Fruit fly (Drosophila melanogaster) whole organism, prepupa: ENCODE measurements around the gene CG17440.

Source experiments
- Blimp-1 ChIP-seq: fragments of 200-800 bp; sonication (Bioruptor generic); optimal IDR thresholded peaks from 3 replicates; lab custom pipeline; 2017; ENCODE audit warnings: missing biosample characterization, missing genetic modification characterization, mild to moderate bottlenecking, moderate library complexity, missing genetic modification reagents
- CG10631 ChIP-seq: fragments of 200-800 bp; sonication (Bioruptor generic); optimal IDR thresholded peaks from 2 replicates; lab custom pipeline; 2016; ENCODE audit warnings: missing biosample characterization, missing genetic modification characterization
- CG10669 ChIP-seq: fragments of 200-800 bp; sonication (Bioruptor generic); optimal IDR thresholded peaks from 3 replicates; lab custom pipeline; 2018; ENCODE audit warnings: missing biosample characterization, mild to moderate bottlenecking, missing genetic modification characterization, moderate library complexity
- CG11294 ChIP-seq: fragments of 200-800 bp; sonication (Bioruptor generic); IDR thresholded peaks from 2 replicates; pipeline ENCODE4 v1.3.6; 2022; ENCODE audit warnings: missing biosample characterization, missing genetic modification characterization
- CG11762 ChIP-seq: fragments of 200-800 bp; sonication (Bioruptor generic); optimal IDR thresholded peaks from 3 replicates; lab custom pipeline; 2016; ENCODE audit warnings: missing biosample characterization, missing genetic modification characterization; ENCODE audit not compliant: insufficient read depth
- CG11902 ChIP-seq: fragments of 200-800 bp; sonication (Bioruptor generic); optimal IDR thresholded peaks from 3 replicates; lab custom pipeline; 2016; ENCODE audit warnings: missing biosample characterization, missing genetic modification characterization
- CG15336 ChIP-seq: fragments of 200-800 bp; sonication (Bioruptor generic); IDR thresholded peaks from 2 replicates; pipeline ENCODE4 v1.3.6; 2022; ENCODE audit warnings: missing biosample characterization, missing genetic modification characterization
- CG16779 ChIP-seq: fragments of 200-800 bp; sonication (Bioruptor generic); optimal IDR thresholded peaks from 3 replicates; lab custom pipeline; 2017; ENCODE audit warnings: missing biosample characterization, mild to moderate bottlenecking, missing genetic modification characterization
- CG32006 ChIP-seq: fragments of 200-800 bp; sonication (Bioruptor generic); optimal IDR thresholded peaks from 3 replicates; lab custom pipeline; 2017; ENCODE audit warnings: missing biosample characterization, mild to moderate bottlenecking, missing genetic modification characterization
- CG34406 ChIP-seq: fragments of 200-800 bp; sonication (Bioruptor generic); optimal IDR thresholded peaks from 3 replicates; lab custom pipeline; 2016; ENCODE audit warnings: missing biosample characterization, missing genetic modification characterization
- CG3919 ChIP-seq: fragments of 200-800 bp; sonication (Bioruptor generic); optimal IDR thresholded peaks from 3 replicates; lab custom pipeline; 2016; ENCODE audit warnings: missing biosample characterization, missing genetic modification characterization
- CG4318 ChIP-seq: fragments of 200-800 bp; sonication (Bioruptor generic); optimal IDR thresholded peaks from 3 replicates; lab custom pipeline; 2017; ENCODE audit warnings: missing biosample characterization, mild to moderate bottlenecking, missing genetic modification characterization
- CG6163 ChIP-seq: fragments of 200-800 bp; sonication (Bioruptor generic); IDR thresholded peaks from 3 replicates; pipeline ENCODE4 v1.3.6; 2022; ENCODE audit warnings: missing biosample characterization, missing genetic modification characterization
- CG6792 ChIP-seq: fragments of 200-800 bp; sonication (Bioruptor generic); optimal IDR thresholded peaks from 3 replicates; lab custom pipeline; 2016; ENCODE audit warnings: missing biosample characterization, missing genetic modification characterization
- CG6808 ChIP-seq: fragments of 200-800 bp; sonication (Bioruptor generic); optimal IDR thresholded peaks from 3 replicates; lab custom pipeline; 2017; ENCODE audit warnings: missing biosample characterization, missing genetic modification characterization, mild to moderate bottlenecking, moderate library complexity, missing genetic modification reagents
- CG6854 ChIP-seq: fragments of 200-800 bp; sonication (Bioruptor generic); optimal IDR thresholded peaks from 2 replicates; lab custom pipeline; 2017; ENCODE audit warnings: missing biosample characterization, mild to moderate bottlenecking, missing genetic modification characterization
- CG7368 ChIP-seq: fragments of 200-800 bp; sonication (Bioruptor generic); optimal IDR thresholded peaks from 3 replicates; lab custom pipeline; 2016; ENCODE audit warnings: missing biosample characterization, missing genetic modification characterization
- CG8119 ChIP-seq: fragments of 200-800 bp; sonication (Bioruptor generic); IDR thresholded peaks from 3 replicates; pipeline ENCODE4 v1.3.6; 2022; ENCODE audit warnings: missing biosample characterization, missing genetic modification characterization
- CG8319 ChIP-seq: fragments of 200-800 bp; sonication (Bioruptor generic); optimal IDR thresholded peaks from 3 replicates; lab custom pipeline; 2016; ENCODE audit warnings: missing biosample characterization, missing genetic modification characterization
- CG8632 ChIP-seq: fragments of 200-800 bp; sonication (Bioruptor generic); optimal IDR thresholded peaks from 3 replicates; lab custom pipeline; 2016; ENCODE audit warnings: missing biosample characterization, missing genetic modification characterization
- CG9139 ChIP-seq: fragments of 200-800 bp; sonication (Bioruptor generic); optimal IDR thresholded peaks from 3 replicates; lab custom pipeline; 2017; ENCODE audit warnings: missing biosample characterization, mild to moderate bottlenecking, missing genetic modification characterization
- Eip75B ChIP-seq: fragments of 200-800 bp; sonication (Bioruptor generic); optimal IDR thresholded peaks from 3 replicates; lab custom pipeline; 2016; ENCODE audit warnings: missing biosample characterization, missing genetic modification characterization
- Eip78C ChIP-seq: fragments of 200-800 bp; sonication (Bioruptor generic); peaks from one replicate; lab custom pipeline; 2016; ENCODE audit warnings: missing biosample characterization, missing genetic modification characterization
- Eip93F ChIP-seq: fragments of 200-800 bp; sonication (Bioruptor generic); optimal IDR thresholded peaks from 2 replicates; lab custom pipeline; 2016; ENCODE audit warnings: missing biosample characterization, mild to moderate bottlenecking, missing genetic modification characterization
- Ets21C ChIP-seq: fragments of 200-800 bp; sonication (Bioruptor generic); optimal IDR thresholded peaks from 3 replicates; lab custom pipeline; 2016; ENCODE audit warnings: missing biosample characterization, missing genetic modification characterization
- Ets96B ChIP-seq: fragments of 200-800 bp; optimal IDR thresholded peaks from 2 replicates; lab custom pipeline; 2019; ENCODE audit warnings: missing biosample characterization, mild to moderate bottlenecking, missing genetic modification characterization, moderate library complexity
- Hr38 ChIP-seq: sonication (Bioruptor generic); optimal IDR thresholded peaks from 2 replicates; lab custom pipeline; 2016; ENCODE audit warnings: missing biosample characterization, missing genetic modification characterization
- Hr39 ChIP-seq: fragments of 200-800 bp; sonication (Bioruptor generic); optimal IDR thresholded peaks from 2 replicates; lab custom pipeline; 2016; ENCODE audit warnings: missing biosample characterization, missing genetic modification characterization
- Hr4 ChIP-seq: fragments of 200-800 bp; sonication (Bioruptor generic); optimal IDR thresholded peaks from 3 replicates; lab custom pipeline; 2016; ENCODE audit warnings: missing biosample characterization, missing genetic modification characterization
- Lpt ChIP-seq: fragments of 200-800 bp; sonication (Bioruptor generic); optimal IDR thresholded peaks from 3 replicates; lab custom pipeline; 2016; ENCODE audit warnings: missing biosample characterization, missing genetic modification characterization
- Met ChIP-seq: fragments of 200-800 bp; sonication (Bioruptor generic); optimal IDR thresholded peaks from 3 replicates; lab custom pipeline; 2016; ENCODE audit warnings: missing biosample characterization, missing genetic modification characterization
- OdsH ChIP-seq: fragments of 200-800 bp; sonication (Bioruptor generic); optimal IDR thresholded peaks from 3 replicates; lab custom pipeline; 2016; ENCODE audit warnings: missing biosample characterization, missing genetic modification characterization
- Smox ChIP-seq: fragments of 200-800 bp; sonication (Bioruptor generic); optimal IDR thresholded peaks from 3 replicates; lab custom pipeline; 2016; ENCODE audit warnings: missing biosample characterization, missing genetic modification characterization
- Sox102F ChIP-seq: fragments of 200-800 bp; sonication (Bioruptor generic); optimal IDR thresholded peaks from 2 replicates; lab custom pipeline; 2016; ENCODE audit warnings: missing biosample characterization, mild to moderate bottlenecking, missing genetic modification characterization
- Sox14 ChIP-seq: fragments of 200-800 bp; sonication (Bioruptor generic); optimal IDR thresholded peaks from 3 replicates; lab custom pipeline; 2016; ENCODE audit warnings: missing biosample characterization, missing genetic modification characterization
- Sox15 ChIP-seq: fragments of 200-800 bp; sonication (Bioruptor generic); optimal IDR thresholded peaks from 3 replicates; lab custom pipeline; 2016; ENCODE audit warnings: missing biosample characterization, missing genetic modification characterization
- achi ChIP-seq: fragments of 200-800 bp; sonication (Bioruptor generic); optimal IDR thresholded peaks from 3 replicates; lab custom pipeline; 2016; ENCODE audit warnings: missing biosample characterization, missing genetic modification characterization
- acj6 ChIP-seq: fragments of 200-800 bp; sonication (Bioruptor generic); optimal IDR thresholded peaks from 3 replicates; lab custom pipeline; 2016; ENCODE audit warnings: missing biosample characterization, missing genetic modification characterization
- cyc ChIP-seq: fragments of 200-800 bp; sonication (Bioruptor generic); optimal IDR thresholded peaks from 3 replicates; lab custom pipeline; 2016; ENCODE audit warnings: missing biosample characterization, missing genetic modification characterization
- dac ChIP-seq: fragments of 200-800 bp; sonication (Bioruptor generic); optimal IDR thresholded peaks from 2 replicates; lab custom pipeline; 2017; ENCODE audit warnings: missing biosample characterization, mild to moderate bottlenecking, missing genetic modification characterization
- dsx ChIP-seq: fragments of 200-800 bp; optimal IDR thresholded peaks from 3 replicates; lab custom pipeline; 2019; ENCODE audit warnings: missing biosample characterization, mild to moderate bottlenecking, missing genetic modification characterization, moderate library complexity; ENCODE audit not compliant: poor library complexity, severe bottlenecking
- eg ChIP-seq: fragments of 200-800 bp; sonication (Bioruptor generic); IDR thresholded peaks from 3 replicates; pipeline ENCODE4 v1.3.6; 2022; ENCODE audit warnings: missing biosample characterization, missing genetic modification characterization
- esn ChIP-seq: fragments of 200-800 bp; sonication (Bioruptor generic); optimal IDR thresholded peaks from 2 replicates; lab custom pipeline; 2016; ENCODE audit warnings: missing biosample characterization, mild to moderate bottlenecking, missing genetic modification characterization, moderate library complexity
- fd59A ChIP-seq: fragments of 200-800 bp; sonication (Bioruptor generic); optimal IDR thresholded peaks from 2 replicates; lab custom pipeline; 2017; ENCODE audit warnings: missing biosample characterization, mild to moderate bottlenecking, missing genetic modification characterization, missing genetic modification reagents
- fkh ChIP-seq: fragments of 200-800 bp; sonication (Bioruptor generic); optimal IDR thresholded peaks from 3 replicates; lab custom pipeline; 2017; ENCODE audit warnings: missing biosample characterization, mild to moderate bottlenecking, missing genetic modification characterization, moderate library complexity
- lz ChIP-seq: fragments of 200-800 bp; sonication (Bioruptor generic); optimal IDR thresholded peaks from 3 replicates; lab custom pipeline; 2016; ENCODE audit warnings: missing biosample characterization, missing genetic modification characterization
- net ChIP-seq: fragments of 200-800 bp; sonication (Bioruptor generic); optimal IDR thresholded peaks from 3 replicates; lab custom pipeline; 2016; ENCODE audit warnings: missing biosample characterization, missing genetic modification characterization
- pdm3 ChIP-seq: fragments of 200-800 bp; sonication (Bioruptor generic); optimal IDR thresholded peaks from 3 replicates; lab custom pipeline; 2016; ENCODE audit warnings: missing biosample characterization, missing genetic modification characterization
- salr ChIP-seq, 2 experiments: fragments of 200-800 bp; sonication (Bioruptor generic); optimal IDR thresholded peaks; 3 replicates each; lab custom pipeline; 2016 to 2018; ENCODE audit warnings: missing biosample characterization in 2 of 2, missing genetic modification characterization in 2 of 2, mild to moderate bottlenecking in 1 of 2
- spab ChIP-seq: fragments of 200-800 bp; sonication (Bioruptor generic); optimal IDR thresholded peaks from 2 replicates; lab custom pipeline; 2017; ENCODE audit warnings: missing biosample characterization, mild to moderate bottlenecking, missing genetic modification characterization, missing genetic modification reagents
- ss ChIP-seq, 2 experiments: fragments of 200-800 bp; sonication (Bioruptor generic); optimal IDR thresholded peaks; 2 replicates in 1 of 2; 3 replicates in 1 of 2; lab custom pipeline; 2017 to 2018; ENCODE audit warnings: mild to moderate bottlenecking in 2 of 2, missing biosample characterization in 2 of 2, missing genetic modification characterization in 2 of 2, moderate library complexity in 1 of 2
- svp ChIP-seq: fragments of 200-800 bp; sonication (Bioruptor generic); peaks from one replicate; lab custom pipeline; 2016; ENCODE audit warnings: missing biosample characterization, missing genetic modification characterization
- vri ChIP-seq: fragments of 200-800 bp; sonication (Bioruptor generic); optimal IDR thresholded peaks from 3 replicates; lab custom pipeline; 2016; ENCODE audit warnings: missing biosample characterization, mild to moderate bottlenecking, missing genetic modification characterization

Gene CG17440

dm6 chrX:9243417-9243884 is 26.3 kb downstream of the CG17440 start, which contains the start of the genes mxc and Larp7:
TSS of gene mxc (minus strand) at chrX:9243467.
TSS of gene Larp7 (plus strand) at chrX:9243817.
- TF ChIP-seq Ets96B (tag; lab: Kevin White, UChicago) (peak; percentile 39), achi (GFP tag; lab: Kevin White, UChicago) (no peak), Lpt (GFP tag; lab: Kevin White, UChicago) (no peak), CG34406 (GFP tag; lab: Kevin White, UChicago) (peak; percentile 38), Hr38 (no peak), spab (GFP tag; lab: Kevin White, UChicago) (no peak), Sox102F (no peak), ss (GFP tag; optimal IDR thresholded peaks at IDR 0.05; lab: Kevin White, UChicago) (no peak), CG4318 (no peak), CG10669 (GFP tag; lab: Kevin White, UChicago) (no peak), CG8319 (GFP tag; lab: Kevin White, UChicago) (no peak), svp (GFP tag; lab: Kevin White, UChicago) (peak; percentile 82), OdsH (GFP tag; lab: Kevin White, UChicago) (no peak), Eip75B (GFP tag; lab: Kevin White, UChicago) (no peak), dsx (GFP tag; lab: Kevin White, UChicago) (no peak), Hr4 (no peak), CG6163 (GFP tag; lab: Robert Waterston, UW) (no peak), fkh (GFP tag; lab: Kevin White, UChicago) (no peak), CG8119 (GFP tag; lab: Robert Waterston, UW) (no peak), CG8632 (GFP tag; lab: Kevin White, UChicago) (no peak), Smox (GFP tag; lab: Kevin White, UChicago) (no peak), Sox15 (GFP tag; lab: Kevin White, UChicago) (peak; percentile 40), cyc (GFP tag; lab: Kevin White, UChicago) (peak; percentile 71), acj6 (GFP tag; lab: Kevin White, UChicago) (no peak), vri (GFP tag; lab: Kevin White, UChicago) (no peak), Hr39 (GFP tag; lab: Kevin White, UChicago) (peak; percentile 77), Blimp-1 (GFP tag; lab: Kevin White, UChicago) (no peak), CG15336 (GFP tag; lab: Robert Waterston, UW) (0 out of 2 replicates have a peak, but pooled peaks have one; percentile 33), Eip93F (GFP tag; lab: Kevin White, UChicago) (no peak), net (no peak), eg (GFP tag; lab: Robert Waterston, UW) (no peak), CG16779 (tag; lab: Kevin White, UChicago) (no peak), Eip78C (GFP tag; lab: Kevin White, UChicago) (no peak), esn (GFP tag; lab: Kevin White, UChicago) (peak; percentile 65), CG32006 (GFP tag; lab: Kevin White, UChicago) (no peak), CG9139 (GFP tag; lab: Kevin White, UChicago) (no peak), Ets21C (GFP tag; lab: Kevin White, UChicago) (no peak), lz (GFP tag; lab: Kevin White, UChicago) (peak; percentile 85), salr (GFP tag; optimal IDR thresholded peaks at IDR 0.05; lab: Kevin White, UChicago) (no peak), CG11762 (GFP tag; lab: Kevin White, UChicago) (no peak), CG3919 (no peak), pdm3 (GFP tag; lab: Kevin White, UChicago) (no peak), CG6792 (GFP tag; lab: Kevin White, UChicago) (peak; percentile 39), Sox14 (GFP tag; lab: Kevin White, UChicago) (no peak), Met (no peak), dac (GFP tag; lab: Kevin White, UChicago) (no peak), fd59A (GFP tag; lab: Kevin White, UChicago) (peak; percentile 20), CG11294 (GFP tag; lab: Robert Waterston, UW) (0 out of 2 replicates have a peak, but pooled peaks have one; percentile 35), CG10631 (GFP tag; lab: Kevin White, UChicago) (no peak), CG6808 (GFP tag; lab: Kevin White, UChicago) (no peak), CG11902 (peak; percentile 45), CG7368 (GFP tag; lab: Kevin White, UChicago) (no peak), CG6854 (GFP tag; lab: Kevin White, UChicago) (no peak)
